Fruit fly (Drosophila melanogaster): ENCODE results near the gene Ocrl.

The Ocrl gene

dm6 chrX:1900123-1900818, 22.5 kb upstream of the Ocrl start, which contains the start of gene arm:
Gene arm, minus strand, starts transcription at chrX:1900646.
- TF ChIP-seq CG11617 (GFP tag; optimal IDR thresholded peaks at IDR 0.05) (peak; percentile 41), CG7101 (tag; optimal IDR thresholded peaks at IDR 0.05) (peak; percentile 14), toe (GFP tag; optimal IDR thresholded peaks at IDR 0.05) (peak; percentile 35), CG7045 (GFP tag; optimal IDR thresholded peaks at IDR 0.05) (no peak), CG33017 (tag; optimal IDR thresholded peaks at IDR 0.05) (no peak), cic (GFP tag; optimal IDR thresholded peaks at IDR 0.05) (no peak), pad (GFP tag; optimal IDR thresholded peaks at IDR 0.05) (no peak), kay (GFP tag; ENCODE audit: borderline replicate concordance) (no peak), Clk (GFP tag; optimal IDR thresholded peaks at IDR 0.05) (no peak), CG5204 (GFP tag; optimal IDR thresholded peaks at IDR 0.05) (no peak), CG1620 (GFP tag; optimal IDR thresholded peaks at IDR 0.05) (peak; percentile 56), CG14711 (tag; optimal IDR thresholded peaks at IDR 0.05) (no peak), tj (GFP tag; optimal IDR thresholded peaks at IDR 0.05) (no peak), bab1 (GFP tag; optimal IDR thresholded peaks at IDR 0.05) (peak; percentile 11), Hr96 (GFP tag; optimal IDR thresholded peaks at IDR 0.05) (no peak), Mnt (GFP tag; optimal IDR thresholded peaks at IDR 0.05) (peak; percentile 49), cnc (optimal IDR thresholded peaks at IDR 0.05) (no peak), ovo (GFP tag; optimal IDR thresholded peaks at IDR 0.05) (no peak), CG12768 (GFP tag; optimal IDR thresholded peaks at IDR 0.05) (no peak), Crg-1 (GFP tag; optimal IDR thresholded peaks at IDR 0.05) (peak; percentile 56)

dm6 chrX:1901605-1902136, 21.1 kb upstream of the Ocrl start, which contains the start of gene Ldaf1:
Gene Ldaf1, minus strand, starts transcription at chrX:1901911.
- TF ChIP-seq CG7101 (tag; optimal IDR thresholded peaks at IDR 0.05) (peak; percentile 28), CG12768 (GFP tag; optimal IDR thresholded peaks at IDR 0.05) (no peak), CG14711 (tag; optimal IDR thresholded peaks at IDR 0.05) (no peak), CG11617 (GFP tag; optimal IDR thresholded peaks at IDR 0.05) (no peak), Crg-1 (GFP tag; optimal IDR thresholded peaks at IDR 0.05) (no peak), bab1 (GFP tag; optimal IDR thresholded peaks at IDR 0.05) (no peak), Hr96 (GFP tag; optimal IDR thresholded peaks at IDR 0.05) (no peak), ovo (GFP tag; optimal IDR thresholded peaks at IDR 0.05) (peak; percentile 9), kay (GFP tag; ENCODE audit: borderline replicate concordance) (no peak), cnc (optimal IDR thresholded peaks at IDR 0.05) (no peak), cic (GFP tag; optimal IDR thresholded peaks at IDR 0.05) (no peak)

- TF ChIP-seq CG12768 (GFP tag; optimal IDR thresholded peaks at IDR 0.05) (no peak), Hr96 (GFP tag; optimal IDR thresholded peaks at IDR 0.05) (no peak), CG11617 (GFP tag; optimal IDR thresholded peaks at IDR 0.05) (no peak), bab1 (GFP tag; optimal IDR thresholded peaks at IDR 0.05) (no peak), Crg-1 (GFP tag; optimal IDR thresholded peaks at IDR 0.05) (no peak), CG7101 (tag; optimal IDR thresholded peaks at IDR 0.05) (no peak), CG14711 (tag; optimal IDR thresholded peaks at IDR 0.05) (no peak), tj (GFP tag; optimal IDR thresholded peaks at IDR 0.05) (no peak), CG7045 (GFP tag; optimal IDR thresholded peaks at IDR 0.05) (no peak), kay (GFP tag; ENCODE audit: borderline replicate concordance) (no peak), ovo (GFP tag; optimal IDR thresholded peaks at IDR 0.05) (no peak), Mnt (GFP tag; optimal IDR thresholded peaks at IDR 0.05) (no peak), CG5204 (GFP tag; optimal IDR thresholded peaks at IDR 0.05) (no peak), CG1620 (GFP tag; optimal IDR thresholded peaks at IDR 0.05) (no peak)
Observed at dm6 chrX:1903077-1903476, 19.7 kb upstream of the Ocrl start, which contains the start of gene CG32801. Gene CG32801, minus strand, starts transcription at chrX:1903177.

- TF ChIP-seq ovo (GFP tag; optimal IDR thresholded peaks at IDR 0.05) (peak; percentile 61), bab1 (GFP tag; optimal IDR thresholded peaks at IDR 0.05) (peak; percentile 0), tj (GFP tag; optimal IDR thresholded peaks at IDR 0.05) (no peak), Mnt (GFP tag; optimal IDR thresholded peaks at IDR 0.05) (no peak), pad (GFP tag; optimal IDR thresholded peaks at IDR 0.05) (peak; percentile 97)
Observed at dm6 chrX:1903968-1904367, 18.8 kb upstream of the Ocrl start.

dm6 chrX:1907727-1908264, 15.0 kb upstream of the Ocrl start, which contains the start of gene mip130:
Gene mip130, plus strand, starts transcription at chrX:1908239.
- TF ChIP-seq CG33017 (tag; optimal IDR thresholded peaks at IDR 0.05) (peak; percentile 42), toe (GFP tag; optimal IDR thresholded peaks at IDR 0.05) (peak; percentile 51), Crg-1 (GFP tag; optimal IDR thresholded peaks at IDR 0.05) (peak; percentile 55), pad (GFP tag; optimal IDR thresholded peaks at IDR 0.05) (peak; percentile 46), kay (GFP tag; ENCODE audit: borderline replicate concordance) (no peak), Clk (GFP tag; optimal IDR thresholded peaks at IDR 0.05) (no peak), Mnt (GFP tag; optimal IDR thresholded peaks at IDR 0.05) (peak; percentile 67), CG1620 (GFP tag; optimal IDR thresholded peaks at IDR 0.05) (peak; percentile 50), CG11617 (GFP tag; optimal IDR thresholded peaks at IDR 0.05) (peak; percentile 81), CG12768 (GFP tag; optimal IDR thresholded peaks at IDR 0.05) (peak; percentile 75), tj (GFP tag; optimal IDR thresholded peaks at IDR 0.05) (peak; percentile 57), ovo (GFP tag; optimal IDR thresholded peaks at IDR 0.05) (peak; percentile 46), bab1 (GFP tag; optimal IDR thresholded peaks at IDR 0.05) (peak; percentile 79), Hr96 (GFP tag; optimal IDR thresholded peaks at IDR 0.05) (peak; percentile 78), CG5204 (GFP tag; optimal IDR thresholded peaks at IDR 0.05) (peak; percentile 25), cnc (optimal IDR thresholded peaks at IDR 0.05) (no peak), CG7045 (GFP tag; optimal IDR thresholded peaks at IDR 0.05) (peak; percentile 17), cic (GFP tag; optimal IDR thresholded peaks at IDR 0.05) (no peak), CG7101 (tag; optimal IDR thresholded peaks at IDR 0.05) (peak; percentile 83), CG14711 (tag; optimal IDR thresholded peaks at IDR 0.05) (peak; percentile 70)

All from whole organism, adult.